Fruit fly (Drosophila melanogaster): Measurements from ENCODE around the gene CG43335.

DNA sequence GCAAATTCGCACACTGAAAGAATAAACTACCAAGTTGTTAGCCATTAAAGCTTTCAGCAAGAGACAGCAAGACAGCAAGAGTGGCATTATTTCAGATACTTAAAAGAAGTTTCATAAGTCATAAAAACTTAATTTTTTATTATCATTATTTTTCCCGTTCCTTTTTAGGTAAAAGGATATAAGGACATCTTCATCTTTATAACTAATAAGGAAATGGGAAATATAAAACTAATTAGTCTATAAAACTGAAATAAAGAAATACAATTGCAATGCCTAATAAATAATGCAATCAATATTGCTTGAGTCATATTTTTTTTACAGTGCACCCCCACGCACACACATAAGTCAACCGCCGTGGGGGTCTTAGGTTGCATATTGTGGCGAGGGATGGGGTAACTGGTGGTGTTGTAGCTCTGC lies 39.2 kb upstream of the CG43335 start:
- TF ChIP-seq Crg-1 (GFP tag; optimal IDR thresholded peaks at IDR 0.05) = no peak
- no peak for TF ChIP-seq ovo (GFP tag; optimal IDR thresholded peaks at IDR 0.05)
- no peak for TF ChIP-seq CG14711 (tag; optimal IDR thresholded peaks at IDR 0.05)
- no peak for TF ChIP-seq CG11617 (GFP tag; optimal IDR thresholded peaks at IDR 0.05)
- no peak for TF ChIP-seq Clk (GFP tag; optimal IDR thresholded peaks at IDR 0.05)
- no peak for TF ChIP-seq CG1620 (GFP tag; optimal IDR thresholded peaks at IDR 0.05)
- TF ChIP-seq CG7045 (GFP tag; optimal IDR thresholded peaks at IDR 0.05) = no peak
- no peak for TF ChIP-seq pad (GFP tag; optimal IDR thresholded peaks at IDR 0.05)
- TF ChIP-seq kay (GFP tag; ENCODE audit: borderline replicate concordance) = no peak
- no peak for TF ChIP-seq tj (GFP tag; optimal IDR thresholded peaks at IDR 0.05)
- no peak for TF ChIP-seq bab1 (GFP tag; optimal IDR thresholded peaks at IDR 0.05)
- TF ChIP-seq CG33017 (tag; optimal IDR thresholded peaks at IDR 0.05) = no peak
- TF ChIP-seq Mnt (GFP tag; optimal IDR thresholded peaks at IDR 0.05) = no peak
- TF ChIP-seq toe (GFP tag; optimal IDR thresholded peaks at IDR 0.05) = no peak

Measured in whole organism, adult.